Worm (Caenorhabditis elegans) whole organism, L2 larva: ENCODE results near the gene C02F5.2.

Experiments used
- C34F6.9 ChIP-seq: fragments of 150-350 bp; optimal IDR thresholded peaks from 2 replicates; lab custom pipeline; 2014; ENCODE audit warnings: missing biosample characterization, missing genetic modification characterization
- F13H6.1 ChIP-seq: sonication (generic microtip); optimal IDR thresholded peaks from 2 replicates; lab custom pipeline; 2016; ENCODE audit warnings: missing genetic modification characterization, missing compliant biosample characterization
- R02D3.7 ChIP-seq: fragments of 150-350 bp; optimal IDR thresholded peaks from 2 replicates; lab custom pipeline; 2014; ENCODE audit warnings: missing biosample characterization, missing genetic modification characterization
- Y55F3AM.14 ChIP-seq: fragments of 200-800 bp; sonication (Bioruptor generic); optimal IDR thresholded peaks from 2 replicates; lab custom pipeline; 2018; ENCODE audit warnings: mild to moderate bottlenecking, missing genetic modification characterization, missing compliant biosample characterization
- ZK546.5 ChIP-seq: sonication (generic microtip); optimal IDR thresholded peaks from 2 replicates; lab custom pipeline; 2017; ENCODE audit warnings: missing biosample characterization, missing genetic modification characterization
- alr-1 ChIP-seq: fragments of 150-350 bp; optimal IDR thresholded peaks from 2 replicates; lab custom pipeline; 2014; ENCODE audit warnings: missing biosample characterization, missing genetic modification characterization
- ama-1 ChIP-seq: fragments of 150-350 bp; optimal IDR thresholded peaks from 2 replicates; lab custom pipeline; 2018; ENCODE audit warnings: inconsistent platforms
- blmp-1 ChIP-seq: sonication (generic microtip); optimal IDR thresholded peaks from 2 replicates; lab custom pipeline; 2017; ENCODE audit warnings: missing genetic modification characterization, mild to moderate bottlenecking, missing compliant biosample characterization, antibody characterized with exemption, moderate library complexity; ENCODE audit not compliant: insufficient read depth
- ceh-16 ChIP-seq: fragments of 150-350 bp; optimal IDR thresholded peaks from 2 replicates; lab custom pipeline; 2014; ENCODE audit warnings: missing biosample characterization, missing genetic modification characterization
- crh-2 ChIP-seq: sonication (generic microtip); optimal IDR thresholded peaks from 2 replicates; lab custom pipeline; 2017; ENCODE audit warnings: missing biosample characterization, missing genetic modification characterization
- egl-27 ChIP-seq: sonication (generic microtip); optimal IDR thresholded peaks from 3 replicates; lab custom pipeline; 2017; ENCODE audit warnings: missing biosample characterization, missing genetic modification reagents, missing genetic modification characterization
- elt-3 ChIP-seq: sonication (generic microtip); optimal IDR thresholded peaks from 2 replicates; lab custom pipeline; 2017; ENCODE audit warnings: missing biosample characterization, missing genetic modification characterization
- fos-1 ChIP-seq: fragments of 150-350 bp; optimal IDR thresholded peaks from 2 replicates; lab custom pipeline; 2014; ENCODE audit warnings: missing biosample characterization, missing genetic modification characterization
- gmeb-1 ChIP-seq: fragments of 150-350 bp; optimal IDR thresholded peaks from 2 replicates; lab custom pipeline; 2014; ENCODE audit warnings: missing biosample characterization, missing genetic modification characterization
- lin-11 ChIP-seq: fragments of 150-350 bp; sonication (generic microtip); optimal IDR thresholded peaks from 2 replicates; lab custom pipeline; 2014; ENCODE audit warnings: missing biosample characterization, missing genetic modification characterization, inconsistent platforms, mixed read lengths
- lin-13 ChIP-seq: fragments of 150-350 bp; optimal IDR thresholded peaks from 2 replicates; lab custom pipeline; 2014; ENCODE audit warnings: missing biosample characterization, missing genetic modification reagents, missing genetic modification characterization
- lin-39 ChIP-seq: fragments of 150-350 bp; optimal IDR thresholded peaks from 2 replicates; lab custom pipeline; 2014; ENCODE audit warnings: missing biosample characterization, missing genetic modification reagents, missing genetic modification characterization
- lsy-2 ChIP-seq, 2 experiments: fragments of 150-350 bp in 1 of 2; sonication (generic microtip) in 1 of 2; optimal IDR thresholded peaks; 2 replicates each; lab custom pipeline; 2014 to 2017; ENCODE audit warnings: missing biosample characterization in 2 of 2, missing genetic modification characterization in 2 of 2
- mab-5 ChIP-seq: fragments of 150-350 bp; optimal IDR thresholded peaks from 2 replicates; lab custom pipeline; 2014; ENCODE audit warnings: missing biosample characterization, missing genetic modification characterization
- mdl-1 ChIP-seq, 2 experiments: fragments of 150-350 bp in 1 of 2; sonication (generic microtip) in 1 of 2; optimal IDR thresholded peaks; 2 replicates each; lab custom pipeline; 2017; ENCODE audit warnings: missing biosample characterization in 2 of 2, missing genetic modification characterization in 2 of 2
- nhr-10 ChIP-seq: sonication (generic microtip); optimal IDR thresholded peaks from 2 replicates; lab custom pipeline; 2017; ENCODE audit warnings: missing biosample characterization, missing genetic modification characterization
- nhr-11 ChIP-seq: fragments of 150-350 bp; optimal IDR thresholded peaks from 2 replicates; lab custom pipeline; 2014; ENCODE audit warnings: missing biosample characterization, missing genetic modification characterization
- nhr-129 ChIP-seq: fragments of 150-350 bp; optimal IDR thresholded peaks from 2 replicates; lab custom pipeline; 2014; ENCODE audit warnings: missing biosample characterization, missing genetic modification characterization
- nhr-21 ChIP-seq: fragments of 150-350 bp; optimal IDR thresholded peaks from 2 replicates; lab custom pipeline; 2014; ENCODE audit warnings: missing biosample characterization, missing genetic modification characterization
- nhr-237 ChIP-seq: fragments of 150-350 bp; optimal IDR thresholded peaks from 2 replicates; lab custom pipeline; 2014; ENCODE audit warnings: missing biosample characterization, missing genetic modification characterization
- nhr-25 ChIP-seq: fragments of 150-350 bp; sonication (generic microtip); optimal IDR thresholded peaks from 3 replicates; lab custom pipeline; 2014; ENCODE audit warnings: missing biosample characterization, missing genetic modification characterization
- nhr-6 ChIP-seq: fragments of 150-350 bp; optimal IDR thresholded peaks from 2 replicates; lab custom pipeline; 2014; ENCODE audit warnings: missing biosample characterization, missing genetic modification characterization
- peb-1 ChIP-seq: fragments of 150-350 bp; optimal IDR thresholded peaks from 2 replicates; lab custom pipeline; 2014; ENCODE audit warnings: missing biosample characterization, missing genetic modification characterization
- sem-4 ChIP-seq: fragments of 150-350 bp; optimal IDR thresholded peaks from 2 replicates; lab custom pipeline; 2014; ENCODE audit warnings: missing biosample characterization, missing genetic modification reagents, missing genetic modification characterization
- skn-1 ChIP-seq: sonication (generic microtip); optimal IDR thresholded peaks from 2 replicates; lab custom pipeline; 2017; ENCODE audit warnings: missing biosample characterization, missing genetic modification characterization
- sma-3 ChIP-seq: sonication (generic microtip); optimal IDR thresholded peaks from 2 replicates; lab custom pipeline; 2016; ENCODE audit warnings: missing genetic modification reagents, missing genetic modification characterization, missing compliant biosample characterization
- sma-9 ChIP-seq, 2 experiments: fragments of 150-350 bp in 1 of 2; sonication (generic microtip) in 1 of 2; optimal IDR thresholded peaks; 2 replicates each; lab custom pipeline; 2014 to 2016; ENCODE audit warnings: missing genetic modification characterization in 2 of 2, mild to moderate bottlenecking in 1 of 2, missing biosample characterization in 1 of 2, missing compliant biosample characterization in 1 of 2, missing genetic modification reagents in 1 of 2, moderate library complexity in 1 of 2
- snpc-4 ChIP-seq: fragments of 150-350 bp; optimal IDR thresholded peaks from 2 replicates; lab custom pipeline; 2014; ENCODE audit warnings: missing biosample characterization, missing genetic modification characterization
- unc-39 ChIP-seq: fragments of 150-350 bp; optimal IDR thresholded peaks from 2 replicates; lab custom pipeline; 2014; ENCODE audit warnings: missing biosample characterization, missing genetic modification characterization
- unc-55 ChIP-seq: fragments of 150-350 bp; sonication (generic microtip); optimal IDR thresholded peaks from 3 replicates; lab custom pipeline; 2014; ENCODE audit warnings: missing biosample characterization, missing genetic modification reagents, missing genetic modification characterization
- zag-1 ChIP-seq: fragments of 150-350 bp; optimal IDR thresholded peaks from 2 replicates; lab custom pipeline; 2014; ENCODE audit warnings: missing biosample characterization, missing genetic modification characterization
- ztf-1 ChIP-seq: fragments of 200-800 bp; sonication (Bioruptor generic); conservative IDR thresholded peaks from 2 replicates; pipeline ENCODE4 v1.3.6; 2022; ENCODE audit warnings: missing genetic modification characterization, missing compliant biosample characterization
- ztf-11 ChIP-seq: sonication (generic microtip); optimal IDR thresholded peaks from 2 replicates; lab custom pipeline; 2017; ENCODE audit warnings: missing biosample characterization, missing genetic modification characterization
- ztf-4 ChIP-seq: fragments of 150-350 bp; optimal IDR thresholded peaks from 2 replicates; lab custom pipeline; 2014; ENCODE audit warnings: missing biosample characterization, missing genetic modification characterization

C02F5.2 gene

ce11 chrIII:8224769-8225168 is 24.6 kb upstream of the C02F5.2 start, which contains the start of gene mob-4:
Gene mob-4 (plus strand): TSS chrIII:8225097.
- TF ChIP-seq unc-55 (GFP tag; lab: Kevin White, UChicago) (peak; percentile 32), blmp-1 (tag; lab: Kevin White, UChicago) (no peak), lsy-2 (tag; optimal IDR thresholded peaks at IDR 0.05; lab: Kevin White, UChicago) (peak in 1 of 2 experiments; percentile 32), nhr-11 (tag; lab: Kevin White, UChicago) (no peak), unc-39 (no peak), nhr-10 (tag; lab: Kevin White, UChicago) (no peak), sma-9 (GFP tag; optimal IDR thresholded peaks at IDR 0.05; lab: Kevin White, UChicago) (no peak), sma-9 (tag; optimal IDR thresholded peaks at IDR 0.05; lab: Kevin White, UChicago) (no peak), egl-27 (tag; lab: Kevin White, UChicago) (no peak)

ce11 chrIII:8226178-8226577 is 23.2 kb upstream of the C02F5.2 start, which contains the start of gene rfs-1:
Gene rfs-1 (plus strand): TSS chrIII:8226478.
- TF ChIP-seq nhr-25 (no peak), nhr-129 (tag; lab: Kevin White, UChicago) (no peak)

ce11 chrIII:8227511-8227910 is 21.9 kb upstream of the C02F5.2 start, which contains the start of gene fbxl-1:
Gene fbxl-1 (plus strand): TSS chrIII:8227830.
- TF ChIP-seq nhr-21 (tag; lab: Kevin White, UChicago) (peak; percentile 66), sem-4 (tag; lab: Kevin White, UChicago) (peak; percentile 88), zag-1 (tag; lab: Kevin White, UChicago) (peak; percentile 66), nhr-129 (tag; lab: Kevin White, UChicago) (peak; percentile 91), nhr-25 (peak; percentile 54), unc-55 (GFP tag; lab: Kevin White, UChicago) (peak; percentile 76), fos-1 (tag; lab: Kevin White, UChicago) (peak; percentile 70), ztf-11 (tag; lab: Kevin White, UChicago) (no peak), Y55F3AM.14 (GFP tag; lab: Kevin White, UChicago) (peak; percentile 71), F13H6.1 (tag; lab: Kevin White, UChicago) (peak; percentile 87), elt-3 (tag; lab: Kevin White, UChicago) (no peak), lsy-2 (tag; optimal IDR thresholded peaks at IDR 0.05; lab: Kevin White, UChicago) (peak in 1 of 2 experiments; percentile 88), blmp-1 (tag; lab: Kevin White, UChicago) (no peak), nhr-6 (tag; lab: Kevin White, UChicago) (peak; percentile 18), ceh-16 (tag; lab: Kevin White, UChicago) (no peak), lin-39 (tag; lab: Kevin White, UChicago) (no peak), ama-1 (lab: Kevin White, UChicago) (no peak), lin-13 (GFP tag; lab: Kevin White, UChicago) (peak; percentile 51), sma-9 (GFP tag; optimal IDR thresholded peaks at IDR 0.05; lab: Kevin White, UChicago) (peak; percentile 86), sma-9 (tag; optimal IDR thresholded peaks at IDR 0.05; lab: Kevin White, UChicago) (no peak), sma-3 (peak; percentile 53), egl-27 (tag; lab: Kevin White, UChicago) (peak; percentile 30), C34F6.9 (tag; lab: Kevin White, UChicago) (peak; percentile 96), crh-2 (peak; percentile 75), nhr-11 (tag; lab: Kevin White, UChicago) (no peak), skn-1 (tag; lab: Kevin White, UChicago) (no peak), ztf-1 (GFP tag; lab: Robert Waterston, UW) (no peak), lin-11 (tag; lab: Kevin White, UChicago) (peak; percentile 92), unc-39 (no peak), ZK546.5 (tag; lab: Kevin White, UChicago) (no peak), R02D3.7 (tag; lab: Kevin White, UChicago) (no peak), snpc-4 (tag; lab: Kevin White, UChicago) (peak; percentile 64), nhr-237 (tag; lab: Kevin White, UChicago) (no peak), peb-1 (no peak), mab-5 (tag; lab: Kevin White, UChicago) (peak; percentile 57), nhr-10 (tag; lab: Kevin White, UChicago) (no peak), mdl-1 (tag; optimal IDR thresholded peaks at IDR 0.05; lab: Kevin White, UChicago) (peak; percentile 78 to 92), gmeb-1 (tag; lab: Kevin White, UChicago) (peak; percentile 44), alr-1 (tag; lab: Kevin White, UChicago) (no peak), ztf-4 (tag; lab: Kevin White, UChicago) (peak; percentile 38)
